Worm (Caenorhabditis elegans): ENCODE measurements around the gene egrh-3.

egrh-3 gene

ce11 chrIV:2664901-2665201 is 23.7 kb downstream of the egrh-3 start (continued):
- TF ChIP-seq lsy-27 (tag; optimal IDR thresholded peaks at IDR 0.05; ENCODE audit: borderline replicate concordance, insufficient read depth) (no peak), snpc-3.4 (tag; optimal IDR thresholded peaks at IDR 0.05) (peak; percentile 72), nhr-27 (tag; optimal IDR thresholded peaks at IDR 0.05) (no peak), ceh-27 (GFP tag; optimal IDR thresholded peaks at IDR 0.05) (no peak), rcor-1 (GFP tag; IDR thresholded peaks at IDR 0.05) (no peak), lag-1 (GFP tag; IDR thresholded peaks at IDR 0.05) (no peak), K11D2.4 (GFP tag; IDR thresholded peaks at IDR 0.05) (no peak), dpff-1 (tag; optimal IDR thresholded peaks at IDR 0.05) (peak; percentile 25), lin-54 (GFP tag; optimal IDR thresholded peaks at IDR 0.05) (peak; percentile 50), ceh-91 (GFP tag; IDR thresholded peaks at IDR 0.05) (no peak), lir-1 (GFP tag; conservative IDR thresholded peaks at IDR 0.05) (no peak), ccch-3 (GFP tag; optimal IDR thresholded peaks at IDR 0.05) (no peak), attf-5 (GFP tag; optimal IDR thresholded peaks at IDR 0.05) (peak; percentile 46), mxl-1 (tag; optimal IDR thresholded peaks at IDR 0.05) (peak; percentile 68), hlh-12 (tag; optimal IDR thresholded peaks at IDR 0.05) (no peak), hlh-26 (GFP tag; conservative IDR thresholded peaks at IDR 0.05) (no peak), let-607 (tag; optimal IDR thresholded peaks at IDR 0.05) (peak; percentile 7 to 38), pbrm-1 (GFP tag; IDR thresholded peaks at IDR 0.05) (peak; percentile 48; the same call in 1 of the 2 replicates), ceh-58 (GFP tag; IDR thresholded peaks at IDR 0.05) (no peak), nhr-120 (GFP tag; IDR thresholded peaks at IDR 0.05) (no peak), mes-4 (tag; optimal IDR thresholded peaks at IDR 0.05) (no peak), F22D6.2 (tag; optimal IDR thresholded peaks at IDR 0.05) (no peak), bed-2 (GFP tag; IDR thresholded peaks at IDR 0.05) (no peak), C06A6.2 (GFP tag; conservative IDR thresholded peaks at IDR 0.05) (no peak), repo-1 (tag; optimal IDR thresholded peaks at IDR 0.05) (no peak), nfya-2 (GFP tag; IDR thresholded peaks at IDR 0.05) (no peak), T26A5.8 (tag; optimal IDR thresholded peaks at IDR 0.05) (peak; percentile 60), tlf-1 (GFP tag; optimal IDR thresholded peaks at IDR 0.05) (peak; percentile 16), lin-40 (tag; optimal IDR thresholded peaks at IDR 0.05) (no peak), ZK185.1 (tag; optimal IDR thresholded peaks at IDR 0.05; ENCODE audit: poor library complexity, severe bottlenecking) (no peak), tbx-9 (tag; optimal IDR thresholded peaks at IDR 0.05; ENCODE audit: borderline replicate concordance) (no peak), T07F8.4 (tag; optimal IDR thresholded peaks at IDR 0.05) (peak; percentile 24), lin-35 (GFP tag; optimal IDR thresholded peaks at IDR 0.05) (no peak), egrh-3 (GFP tag; IDR thresholded peaks at IDR 0.05) (no peak), aptf-3 (GFP tag; IDR thresholded peaks at IDR 0.05) (no peak)

- TF ChIP-seq T26A5.8 (tag; optimal IDR thresholded peaks at IDR 0.05) (peak; percentile 53), unc-62 (GFP tag; optimal IDR thresholded peaks at IDR 0.05) (no peak), snpc-1.1 (tag; optimal IDR thresholded peaks at IDR 0.05; ENCODE audit: insufficient read depth) (peak; percentile 47), ama-1 (optimal IDR thresholded peaks at IDR 0.05) (no peak), ama-1 (GFP tag; optimal IDR thresholded peaks at IDR 0.05) (peak; percentile 52 to 77), chd-7 (tag; optimal IDR thresholded peaks at IDR 0.05) (peak; percentile 39), somi-1 (GFP tag; optimal IDR thresholded peaks at IDR 0.05) (peak; percentile 29), ccch-3 (GFP tag; optimal IDR thresholded peaks at IDR 0.05) (no peak), athp-1 (tag; optimal IDR thresholded peaks at IDR 0.05) (peak; percentile 66), mxl-1 (tag; optimal IDR thresholded peaks at IDR 0.05) (peak; percentile 44), madf-8 (GFP tag; conservative IDR thresholded peaks at IDR 0.05) (no peak), lin-26 (GFP tag; IDR thresholded peaks at IDR 0.05) (peak; percentile 92), snpc-4 (GFP tag; optimal IDR thresholded peaks at IDR 0.05) (peak; percentile 49), snpc-4 (tag; optimal IDR thresholded peaks at IDR 0.05) (peak in 1 of 4 experiments; percentile 27), F23B12.7 (tag; optimal IDR thresholded peaks at IDR 0.05; ENCODE audit: insufficient read depth) (peak; percentile 44), let-607 (tag; optimal IDR thresholded peaks at IDR 0.05) (peak in 1 of 2 experiments; percentile 42), zim-3 (tag; optimal IDR thresholded peaks at IDR 0.05) (peak; percentile 27)
Observed at ce11 chrIV:2663953-2664900, 24.3 kb downstream of the egrh-3 start, which contains the start of gene Y69A2AR.31. TSS of gene Y69A2AR.31 (minus strand) at chrIV:2664003.

All from whole organism, young adult.